Worm (Caenorhabditis elegans) whole organism, L1 larva: ENCODE measurements around the gene C05B5.11.

Source experiments
- C16A3.4 ChIP-seq: fragments of 150-350 bp; optimal IDR thresholded peaks from 2 replicates; lab custom pipeline; 2014; ENCODE audit warnings: missing biosample characterization, missing genetic modification characterization
- Y116A8C.19 ChIP-seq: sonication (generic microtip); optimal IDR thresholded peaks from 2 replicates; lab custom pipeline; 2016; ENCODE audit warnings: missing compliant biosample characterization, missing genetic modification characterization, borderline replicate concordance
- ama-1 ChIP-seq: fragments of 150-350 bp; optimal IDR thresholded peaks from 2 replicates; lab custom pipeline; 2014
- blmp-1 ChIP-seq: fragments of 150-350 bp; optimal IDR thresholded peaks from 2 replicates; lab custom pipeline; 2014; ENCODE audit warnings: missing biosample characterization, missing genetic modification characterization
- ceh-8 ChIP-seq: fragments of 200-800 bp; sonication (Bioruptor generic); optimal IDR thresholded peaks from 2 replicates; lab custom pipeline; 2018; ENCODE audit warnings: mild to moderate bottlenecking, missing genetic modification characterization, moderate library complexity, missing compliant biosample characterization
- ceh-82 ChIP-seq, 3 experiments: fragments of 150-350 bp in 1 of 3; sonication (generic microtip) in 2 of 3; optimal IDR thresholded peaks; 2 replicates each; lab custom pipeline; 2014 to 2017; ENCODE audit warnings: missing biosample characterization in 3 of 3, missing genetic modification characterization in 3 of 3
- ceh-90 ChIP-seq: sonication (generic microtip); optimal IDR thresholded peaks from 2 replicates; lab custom pipeline; 2016; ENCODE audit warnings: missing genetic modification characterization, missing compliant biosample characterization
- dpl-1 ChIP-seq, 3 experiments: fragments of 150-350 bp in 2 of 3; sonication (generic microtip) in 1 of 3; optimal IDR thresholded peaks; 2 replicates each; lab custom pipeline; 2014 to 2017; ENCODE audit warnings: missing biosample characterization in 3 of 3, missing genetic modification characterization in 3 of 3, missing genetic modification reagents in 3 of 3
- dsc-1 ChIP-seq: sonication (generic microtip); optimal IDR thresholded peaks from 2 replicates; lab custom pipeline; 2016; ENCODE audit warnings: mild to moderate bottlenecking, missing genetic modification characterization, missing compliant biosample characterization
- efl-1 ChIP-seq, 4 experiments: fragments of 150-350 bp; optimal IDR thresholded peaks in 3 of 4; peaks in 1 of 4; 1 replicate in 1 of 4; 2 replicates in 3 of 4; lab custom pipeline; 2014; ENCODE audit warnings: missing biosample characterization in 2 of 4, missing genetic modification characterization in 2 of 4, missing genetic modification reagents in 2 of 4
- egl-27 ChIP-seq, 2 experiments: fragments of 150-350 bp in 1 of 2; sonication (generic microtip); optimal IDR thresholded peaks; 3 replicates each; lab custom pipeline; 2017 to 2018; ENCODE audit warnings: missing biosample characterization in 2 of 2, missing genetic modification characterization in 2 of 2, missing genetic modification reagents in 2 of 2
- elt-2 ChIP-seq: sonication (generic microtip); optimal IDR thresholded peaks from 2 replicates; lab custom pipeline; 2016; ENCODE audit warnings: missing genetic modification characterization, mild to moderate bottlenecking, inconsistent platforms, missing compliant biosample characterization, missing genetic modification reagents
- ets-5 ChIP-seq: fragments of 200-800 bp; sonication (Bioruptor generic); IDR thresholded peaks from 2 replicates; pipeline ENCODE4 v1.3.6; 2022; ENCODE audit warnings: missing genetic modification characterization, missing compliant biosample characterization
- fkh-10 ChIP-seq: sonication (generic microtip); optimal IDR thresholded peaks from 2 replicates; lab custom pipeline; 2017; ENCODE audit warnings: missing biosample characterization, missing genetic modification reagents, missing genetic modification characterization
- fkh-4 ChIP-seq: sonication (generic microtip); optimal IDR thresholded peaks from 2 replicates; lab custom pipeline; 2016; ENCODE audit warnings: missing compliant biosample characterization, missing genetic modification characterization, borderline replicate concordance
- hlh-17 ChIP-seq: fragments of 200-800 bp; sonication (Bioruptor generic); optimal IDR thresholded peaks from 2 replicates; lab custom pipeline; 2018; ENCODE audit warnings: missing genetic modification characterization, mild to moderate bottlenecking, missing compliant biosample characterization, moderate library complexity, borderline replicate concordance
- hlh-4 ChIP-seq: sonication (generic microtip); optimal IDR thresholded peaks from 2 replicates; lab custom pipeline; 2016; ENCODE audit warnings: mild to moderate bottlenecking, missing genetic modification characterization, missing compliant biosample characterization
- hpl-2 ChIP-seq: fragments of 150-350 bp; optimal IDR thresholded peaks from 2 replicates; lab custom pipeline; 2014; ENCODE audit warnings: missing biosample characterization, missing genetic modification reagents, missing genetic modification characterization
- lin-13 ChIP-seq: fragments of 150-350 bp; optimal IDR thresholded peaks from 2 replicates; lab custom pipeline; 2014; ENCODE audit warnings: missing biosample characterization, missing genetic modification reagents, missing genetic modification characterization
- lin-14 ChIP-seq: fragments of 200-800 bp; sonication (Bioruptor generic); optimal IDR thresholded peaks from 2 replicates; lab custom pipeline; 2018; ENCODE audit warnings: mild to moderate bottlenecking, missing genetic modification characterization, moderate library complexity, missing compliant biosample characterization
- lin-39 ChIP-seq: fragments of 150-350 bp; optimal IDR thresholded peaks from 2 replicates; lab custom pipeline; 2014; ENCODE audit warnings: missing biosample characterization, missing genetic modification reagents, missing genetic modification characterization
- mab-9 ChIP-seq: fragments of 200-800 bp; sonication (Bioruptor generic); IDR thresholded peaks from 2 replicates; pipeline ENCODE4 v1.3.6; 2022; ENCODE audit warnings: missing genetic modification reagents, missing genetic modification characterization, missing compliant biosample characterization
- mdl-1 ChIP-seq, 2 experiments: fragments of 150-350 bp; optimal IDR thresholded peaks; 2 replicates each; lab custom pipeline; 2014 to 2017; ENCODE audit warnings: missing biosample characterization in 2 of 2, missing genetic modification characterization in 2 of 2, inconsistent platforms in 1 of 2
- nhr-12 ChIP-seq: sonication (generic microtip); optimal IDR thresholded peaks from 2 replicates; lab custom pipeline; 2017; ENCODE audit warnings: missing biosample characterization, missing genetic modification characterization
- nhr-237 ChIP-seq: fragments of 150-350 bp; optimal IDR thresholded peaks from 2 replicates; lab custom pipeline; 2014; ENCODE audit warnings: missing biosample characterization, missing genetic modification characterization
- nhr-76 ChIP-seq: sonication (generic microtip); optimal IDR thresholded peaks from 2 replicates; lab custom pipeline; 2017; ENCODE audit warnings: missing biosample characterization, missing genetic modification characterization
- nhr-77 ChIP-seq: fragments of 150-350 bp; optimal IDR thresholded peaks from 2 replicates; lab custom pipeline; 2014; ENCODE audit warnings: missing biosample characterization, missing genetic modification characterization
- nhr-90 ChIP-seq: sonication (generic microtip); optimal IDR thresholded peaks from 2 replicates; lab custom pipeline; 2016; ENCODE audit warnings: mild to moderate bottlenecking, missing genetic modification characterization, missing compliant biosample characterization; ENCODE audit not compliant: poor library complexity
- pax-3 ChIP-seq: fragments of 200-800 bp; sonication (Bioruptor generic); optimal IDR thresholded peaks from 2 replicates; lab custom pipeline; 2018; ENCODE audit warnings: mild to moderate bottlenecking, missing genetic modification characterization, moderate library complexity, missing compliant biosample characterization
- rnt-1 ChIP-seq: sonication (generic microtip); optimal IDR thresholded peaks from 2 replicates; lab custom pipeline; 2016; ENCODE audit warnings: mild to moderate bottlenecking, missing genetic modification characterization, moderate library complexity, missing compliant biosample characterization
- snpc-4 ChIP-seq: fragments of 150-350 bp; optimal IDR thresholded peaks from 2 replicates; lab custom pipeline; 2014; ENCODE audit warnings: missing biosample characterization, missing genetic modification characterization
- sox-4 ChIP-seq: sonication (generic microtip); optimal IDR thresholded peaks from 2 replicates; lab custom pipeline; 2016; ENCODE audit warnings: missing genetic modification characterization, missing compliant biosample characterization
- sptf-1 ChIP-seq: fragments of 150-350 bp; optimal IDR thresholded peaks from 2 replicates; lab custom pipeline; 2014; ENCODE audit warnings: missing biosample characterization, missing genetic modification characterization
- unc-130 ChIP-seq: fragments of 150-350 bp; optimal IDR thresholded peaks from 2 replicates; lab custom pipeline; 2017; ENCODE audit warnings: missing biosample characterization, missing genetic modification characterization, inconsistent platforms
- unc-30 ChIP-seq: sonication (generic microtip); optimal IDR thresholded peaks from 2 replicates; lab custom pipeline; 2017; ENCODE audit warnings: missing biosample characterization, missing genetic modification characterization
- unc-62 ChIP-seq: fragments of 150-350 bp; optimal IDR thresholded peaks from 2 replicates; lab custom pipeline; 2014; ENCODE audit warnings: missing biosample characterization, missing genetic modification reagents, missing genetic modification characterization
- unc-98 ChIP-seq: fragments of 200-800 bp; sonication (Bioruptor generic); IDR thresholded peaks from 2 replicates; pipeline ENCODE4 v1.3.6; 2022; ENCODE audit warnings: missing genetic modification characterization, missing compliant biosample characterization
- ztf-4 ChIP-seq: fragments of 150-350 bp; optimal IDR thresholded peaks from 2 replicates; lab custom pipeline; 2014; ENCODE audit warnings: missing biosample characterization, missing genetic modification characterization

The C05B5.11 gene

ce11 chrIII:9965444-9965843, 38.9 kb upstream of the C05B5.11 start:
- TF ChIP-seq blmp-1 (tag; lab: Kevin White, UChicago) (peak; percentile 39), ztf-4 (tag; lab: Kevin White, UChicago) (no peak)

ce11 chrIII:9969371-9969770, 34.9 kb upstream of the C05B5.11 start:
- TF ChIP-seq C16A3.4 (tag; lab: Kevin White, UChicago) (no peak), elt-2 (tag; lab: Kevin White, UChicago) (no peak), lin-39 (no peak), pax-3 (no peak), lin-14 (GFP tag; lab: Kevin White, UChicago) (no peak), egl-27 (tag; optimal IDR thresholded peaks at IDR 0.05; lab: Kevin White, UChicago) (no peak), blmp-1 (tag; lab: Kevin White, UChicago) (no peak), ets-5 (GFP tag; lab: Robert Waterston, UW) (no peak), unc-62 (GFP tag; lab: Kevin White, UChicago) (no peak)
- TF ChIP-seq, all 84 proteins: peak for 0

- TF ChIP-seq mab-9 (GFP tag; lab: Robert Waterston, UW) (no peak), lin-14 (GFP tag; lab: Kevin White, UChicago) (peak; percentile 24), rnt-1 (tag; lab: Kevin White, UChicago) (no peak), dsc-1 (peak; percentile 97), sox-4 (no peak), fkh-4 (peak; percentile 71), ceh-90 (tag; lab: Kevin White, UChicago) (no peak), fkh-10 (GFP tag; lab: Kevin White, UChicago) (peak; percentile 49), nhr-12 (no peak), nhr-237 (tag; lab: Kevin White, UChicago) (no peak), efl-1 (optimal IDR thresholded peaks at IDR 0.05; lab: Kevin White, UChicago) (no peak), efl-1 (GFP tag; optimal IDR thresholded peaks at IDR 0.05 in 1 of 2; lab: Kevin White, UChicago) (peak in 1 of 2 experiments; percentile 74)
Observed at ce11 chrIII:9972192-9972811, 32.0 kb upstream of the C05B5.11 start.

- no peak for TF ChIP-seq efl-1 (optimal IDR thresholded peaks at IDR 0.05; lab: Kevin White, UChicago)
- TF ChIP-seq efl-1 (GFP tag; optimal IDR thresholded peaks at IDR 0.05 in 1 of 2; lab: Kevin White, UChicago) = peak in 1 of 2 experiments; percentile 26
- no peak for TF ChIP-seq nhr-237 (tag; lab: Kevin White, UChicago)
Observed at ce11 chrIII:9973765-9974164, 30.5 kb upstream of the C05B5.11 start, which contains the start of gene R10E12.2. Gene R10E12.2 (minus strand): TSS chrIII:9973865.

ce11 chrIII:9982119-9982642, 22.1 kb upstream of the C05B5.11 start:
- TF ChIP-seq ceh-82 (tag; optimal IDR thresholded peaks at IDR 0.05; lab: Kevin White, UChicago) (no peak), ets-5 (GFP tag; lab: Robert Waterston, UW) (no peak)

ce11 chrIII:9984604-9985003, 19.7 kb upstream of the C05B5.11 start:
- TF ChIP-seq ceh-8 (GFP tag; lab: Kevin White, UChicago) (peak; percentile 74), ama-1 (lab: Kevin White, UChicago) (no peak), unc-98 (GFP tag; lab: Robert Waterston, UW) (no peak), hlh-4 (no peak)

- no peak for TF ChIP-seq nhr-76 (tag; lab: Kevin White, UChicago)
- no peak for TF ChIP-seq mdl-1 (tag; optimal IDR thresholded peaks at IDR 0.05; lab: Kevin White, UChicago)
- no peak for TF ChIP-seq sptf-1 (tag; lab: Kevin White, UChicago)
- TF ChIP-seq nhr-90 (tag; lab: Kevin White, UChicago) = no peak
- no peak for TF ChIP-seq hlh-17 (GFP tag; lab: Kevin White, UChicago)
- no peak for TF ChIP-seq hpl-2 (GFP tag; lab: Kevin White, UChicago)
- TF ChIP-seq ama-1 (lab: Kevin White, UChicago) = no peak
- TF ChIP-seq unc-130 (tag; lab: Kevin White, UChicago) = no peak
- TF ChIP-seq dpl-1 (GFP tag; optimal IDR thresholded peaks at IDR 0.05; lab: Kevin White, UChicago) = no peak
- no peak for TF ChIP-seq lin-39
- TF ChIP-seq egl-27 (tag; optimal IDR thresholded peaks at IDR 0.05; lab: Kevin White, UChicago) = no peak
- no peak for TF ChIP-seq lin-13 (GFP tag; lab: Kevin White, UChicago)
- no peak for TF ChIP-seq unc-30
- no peak for TF ChIP-seq Y116A8C.19 (tag; lab: Kevin White, UChicago)
- no peak for TF ChIP-seq snpc-4 (tag; lab: Kevin White, UChicago)
- TF ChIP-seq nhr-77 (tag; lab: Kevin White, UChicago) = no peak
- no peak for TF ChIP-seq ets-5 (GFP tag; lab: Robert Waterston, UW)
Observed at ce11 chrIII:9985542-9985941, 18.8 kb upstream of the C05B5.11 start.
